Worm (Caenorhabditis elegans) whole organism, L4 larva: ENCODE measurements around the gene fil-1.

ENCODE experiments used
- D1046.2 ChIP-seq: fragments of 200-800 bp; sonication (Bioruptor generic); IDR thresholded peaks from 2 replicates; pipeline ENCODE4 v1.3.6; 2022; ENCODE audit warnings: missing genetic modification characterization, missing compliant biosample characterization
- F37D6.2 ChIP-seq: sonication (generic microtip); optimal IDR thresholded peaks from 2 replicates; lab custom pipeline; 2016; ENCODE audit warnings: mild to moderate bottlenecking, missing genetic modification characterization, missing compliant biosample characterization
- R02D3.7 ChIP-seq: fragments of 150-350 bp; sonication (generic microtip); optimal IDR thresholded peaks from 3 replicates; lab custom pipeline; 2014; ENCODE audit warnings: missing biosample characterization, missing genetic modification characterization
- T20F7.1 ChIP-seq: fragments of 200-800 bp; sonication (Bioruptor generic); optimal IDR thresholded peaks from 2 replicates; lab custom pipeline; 2018; ENCODE audit warnings: mild to moderate bottlenecking, missing genetic modification characterization, missing compliant biosample characterization
- Y48G9A.11 ChIP-seq: fragments of 200-800 bp; sonication (Bioruptor generic); IDR thresholded peaks from 2 replicates; pipeline ENCODE4 v1.3.6; 2022; ENCODE audit warnings: missing genetic modification reagents, missing genetic modification characterization, missing compliant biosample characterization
- ama-1 ChIP-seq: fragments of 150-350 bp; optimal IDR thresholded peaks from 2 replicates; lab custom pipeline; 2014; ENCODE audit warnings: inconsistent platforms, mixed read lengths
- ceh-28 ChIP-seq: fragments of 150-350 bp; optimal IDR thresholded peaks from 2 replicates; lab custom pipeline; 2014; ENCODE audit warnings: missing biosample characterization, missing genetic modification reagents, missing genetic modification characterization
- ctbp-1 ChIP-seq: fragments of 200-800 bp; sonication (Bioruptor generic); IDR thresholded peaks from 2 replicates; pipeline ENCODE4 v1.3.6; 2022; ENCODE audit warnings: missing genetic modification reagents, missing genetic modification characterization, missing compliant biosample characterization
- daf-12 ChIP-seq: fragments of 150-350 bp; optimal IDR thresholded peaks from 2 replicates; lab custom pipeline; 2014; ENCODE audit warnings: missing biosample characterization, missing genetic modification reagents, missing genetic modification characterization
- daf-16 ChIP-seq, 3 experiments: sonication (generic microtip); optimal IDR thresholded peaks; 2 replicates each; lab custom pipeline; 2016 to 2017; ENCODE audit warnings: missing genetic modification characterization in 3 of 3, missing genetic modification reagents in 3 of 3, mild to moderate bottlenecking in 2 of 3, missing compliant biosample characterization in 2 of 3, missing biosample characterization in 1 of 3, moderate library complexity in 1 of 3
- dmd-6 ChIP-seq: fragments of 200-800 bp; sonication (Bioruptor generic); IDR thresholded peaks from 2 replicates; pipeline ENCODE4 v1.3.6; 2022; ENCODE audit warnings: missing genetic modification reagents, missing genetic modification characterization, missing compliant biosample characterization
- dmd-9 ChIP-seq: fragments of 200-800 bp; sonication (Bioruptor generic); IDR thresholded peaks from 2 replicates; pipeline ENCODE4 v1.3.6; 2022; ENCODE audit warnings: missing genetic modification reagents, missing genetic modification characterization, missing compliant biosample characterization
- dpl-1 ChIP-seq: fragments of 150-350 bp; optimal IDR thresholded peaks from 2 replicates; lab custom pipeline; 2014; ENCODE audit warnings: missing biosample characterization, missing genetic modification reagents, missing genetic modification characterization
- dve-1 ChIP-seq: sonication (generic microtip); optimal IDR thresholded peaks from 2 replicates; lab custom pipeline; 2017; ENCODE audit warnings: antibody characterized with exemption, mild to moderate bottlenecking, missing genetic modification characterization, missing compliant biosample characterization; ENCODE audit not compliant: insufficient read depth
- hif-1 ChIP-seq, 2 experiments: sonication (generic microtip); optimal IDR thresholded peaks; 2 replicates each; lab custom pipeline; 2016 to 2017; ENCODE audit warnings: missing compliant biosample characterization in 2 of 2, missing genetic modification characterization in 2 of 2, missing genetic modification reagents in 2 of 2, missing genotype in 2 of 2, mild to moderate bottlenecking in 1 of 2
- lin-13 ChIP-seq: fragments of 150-350 bp; optimal IDR thresholded peaks from 2 replicates; lab custom pipeline; 2014; ENCODE audit warnings: missing biosample characterization, missing genetic modification reagents, missing genetic modification characterization
- lin-38 ChIP-seq: fragments of 200-800 bp; sonication (Bioruptor generic); IDR thresholded peaks from 2 replicates; pipeline ENCODE4 v1.3.6; 2022; ENCODE audit warnings: missing genetic modification reagents, missing genetic modification characterization, missing compliant biosample characterization
- lir-3 ChIP-seq: sonication (generic microtip); optimal IDR thresholded peaks from 2 replicates; lab custom pipeline; 2016; ENCODE audit warnings: mild to moderate bottlenecking, missing genetic modification characterization, missing compliant biosample characterization
- lsy-2 ChIP-seq, 2 experiments: fragments of 150-350 bp in 1 of 2; sonication (generic microtip) in 1 of 2; optimal IDR thresholded peaks; 2 replicates each; lab custom pipeline; 2014 to 2017; ENCODE audit warnings: missing biosample characterization in 2 of 2, missing genetic modification characterization in 2 of 2
- mdt-29 ChIP-seq: fragments of 200-800 bp; sonication (Bioruptor generic); IDR thresholded peaks from 2 replicates; pipeline ENCODE4 v1.3.6; 2022; ENCODE audit warnings: missing genetic modification reagents, missing genetic modification characterization, missing compliant biosample characterization
- mes-2 ChIP-seq: sonication (generic microtip); optimal IDR thresholded peaks from 2 replicates; lab custom pipeline; 2016; ENCODE audit warnings: missing genotype, mild to moderate bottlenecking, missing genetic modification characterization, missing compliant biosample characterization; ENCODE audit not compliant: poor library complexity, severe bottlenecking
- nhr-10 ChIP-seq: fragments of 150-350 bp; optimal IDR thresholded peaks from 2 replicates; lab custom pipeline; 2014; ENCODE audit warnings: missing biosample characterization, missing genetic modification characterization
- nhr-102 ChIP-seq: sonication (generic microtip); optimal IDR thresholded peaks from 2 replicates; lab custom pipeline; 2016; ENCODE audit warnings: mild to moderate bottlenecking, missing genetic modification characterization, moderate library complexity, missing compliant biosample characterization
- nhr-11 ChIP-seq: fragments of 150-350 bp; optimal IDR thresholded peaks from 2 replicates; lab custom pipeline; 2014; ENCODE audit warnings: missing biosample characterization, missing genetic modification characterization
- pqm-1 ChIP-seq: sonication (generic microtip); optimal IDR thresholded peaks from 2 replicates; lab custom pipeline; 2017; ENCODE audit warnings: missing biosample characterization, missing genetic modification characterization
- rbr-2 ChIP-seq: sonication (generic microtip); optimal IDR thresholded peaks from 2 replicates; lab custom pipeline; 2016; ENCODE audit warnings: missing genotype, missing genetic modification characterization, missing compliant biosample characterization
- snpc-1.2 ChIP-seq: fragments of 200-800 bp; sonication (Bioruptor generic); IDR thresholded peaks from 2 replicates; pipeline ENCODE4 v1.3.6; 2022; ENCODE audit warnings: missing genetic modification reagents, missing genetic modification characterization, missing compliant biosample characterization
- unc-62 ChIP-seq, 3 experiments: fragments of 150-350 bp in 1 of 3; sonication (generic microtip); optimal IDR thresholded peaks in 2 of 3; peaks in 1 of 3; 1 replicate in 1 of 3; 2 replicates in 2 of 3; lab custom pipeline; 2014 to 2017; ENCODE audit warnings: missing biosample characterization in 3 of 3, missing genetic modification characterization in 3 of 3, missing genetic modification reagents in 3 of 3, missing genotype in 1 of 3
- vab-7 ChIP-seq: fragments of 200-800 bp; sonication (Bioruptor generic); IDR thresholded peaks from 2 replicates; pipeline ENCODE4 v1.3.6; 2022; ENCODE audit warnings: missing genetic modification reagents, missing genetic modification characterization, missing compliant biosample characterization
- zag-1 ChIP-seq: fragments of 150-350 bp; optimal IDR thresholded peaks from 2 replicates; lab custom pipeline; 2014; ENCODE audit warnings: missing biosample characterization, missing genetic modification characterization
- ztf-11 ChIP-seq: fragments of 150-350 bp; optimal IDR thresholded peaks from 2 replicates; lab custom pipeline; 2014; ENCODE audit warnings: missing biosample characterization, missing genetic modification characterization

fil-1 gene

DNA sequence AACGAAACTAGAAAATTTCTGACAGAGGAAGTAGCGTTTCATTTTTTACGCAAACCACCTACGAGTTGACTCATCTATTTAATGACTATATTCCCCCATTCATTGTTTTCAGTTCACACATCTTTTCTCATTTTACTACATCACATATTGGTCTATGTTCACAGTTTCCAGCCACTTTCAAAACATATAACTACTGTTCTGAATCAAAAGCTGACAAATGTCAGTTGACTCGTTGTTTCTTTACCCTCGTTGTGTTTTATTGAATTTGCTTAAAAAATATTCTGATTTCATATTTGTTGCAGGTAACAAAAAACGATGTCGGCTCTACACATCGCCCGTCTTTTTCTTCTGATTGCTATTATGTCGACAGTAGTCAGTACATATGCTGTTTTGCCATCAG, 22.5 kb upstream of the fil-1 start, which contains the start of gene nlp-59:
nlp-59 (plus strand) TSS at position 301 of the 400 bp plus-strand sequence.
- TF ChIP-seq ceh-28 (tag; lab: Kevin White, UChicago), result no peak
- TF ChIP-seq hif-1 (tag; optimal IDR thresholded peaks at IDR 0.05; lab: Kevin White, UChicago), result no peak
- no peak for TF ChIP-seq daf-12
- no peak for TF ChIP-seq dmd-6 (GFP tag; lab: Robert Waterston, UW)

DNA sequence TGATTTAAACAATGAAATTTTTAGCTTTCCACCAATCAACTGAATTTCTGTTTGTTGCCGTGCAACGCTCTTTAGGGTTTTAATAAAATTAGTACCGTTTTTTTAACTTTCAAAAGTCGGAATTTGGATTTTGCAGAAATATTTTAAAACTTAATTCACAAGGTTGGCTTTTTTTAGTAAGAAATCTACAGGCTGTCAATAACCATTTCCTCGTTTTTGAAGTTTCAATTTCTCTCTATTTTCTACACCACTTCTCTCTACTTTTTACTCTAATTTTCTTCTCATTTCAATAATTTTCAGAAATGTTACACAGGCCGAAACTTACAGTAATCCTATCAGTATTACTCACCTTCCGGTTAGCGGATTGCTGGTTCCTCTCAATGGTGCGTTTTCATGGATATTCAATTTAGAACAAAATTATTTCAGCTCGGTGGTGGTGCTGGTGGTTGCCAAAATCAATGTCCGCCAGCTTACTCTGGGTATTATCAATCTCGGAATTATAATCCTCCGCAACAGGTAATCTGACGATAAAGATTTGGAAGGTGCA, 15.4 kb upstream of the fil-1 start, which contains the start of the genes grd-12 and F02D8.1:
grd-12 (plus strand) TSS at position 301 of the 547 bp plus-strand sequence.
F02D8.1 (minus strand) TSS at position 497 of the 547 bp plus-strand sequence.
- TF ChIP-seq ztf-11 (no peak), rbr-2 (tag; lab: Kevin White, UChicago) (no peak), nhr-11 (tag; lab: Kevin White, UChicago) (no peak), zag-1 (tag; lab: Kevin White, UChicago) (no peak), pqm-1 (tag; lab: Kevin White, UChicago) (no peak), daf-12 (no peak), lin-38 (no peak), ctbp-1 (GFP tag; lab: Robert Waterston, UW) (no peak), lsy-2 (tag; optimal IDR thresholded peaks at IDR 0.05; lab: Kevin White, UChicago) (no peak), nhr-10 (no peak), snpc-1.2 (GFP tag; lab: Robert Waterston, UW) (no peak), mdt-29 (GFP tag; lab: Robert Waterston, UW) (no peak)

DNA sequence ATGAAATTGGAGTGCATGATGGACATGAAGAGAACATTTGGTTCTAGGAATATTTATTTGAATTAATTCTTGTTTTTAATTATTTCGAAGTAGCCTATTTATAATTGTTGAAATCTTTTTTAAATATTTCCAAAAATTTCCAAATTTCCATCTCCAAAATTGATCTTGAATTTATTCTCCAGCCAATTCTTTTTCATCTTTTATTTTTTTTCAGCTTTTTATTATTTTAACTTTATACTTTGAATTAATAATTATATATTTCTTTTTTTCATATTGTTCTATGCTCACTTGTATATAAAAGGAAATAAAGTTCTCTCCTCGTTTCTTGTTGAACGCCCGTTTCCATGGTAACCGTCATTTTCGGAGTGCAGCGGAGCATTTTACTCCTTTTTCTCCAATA, 13.7 kb upstream of the fil-1 start, which contains the start of gene xbx-1:
xbx-1 (plus strand) TSS at position 301 of the 400 bp plus-strand sequence.
- no peak for TF ChIP-seq lir-3
- no peak for TF ChIP-seq nhr-10
- TF ChIP-seq nhr-102 (tag; lab: Kevin White, UChicago), result no peak
- no peak for TF ChIP-seq ztf-11
- no peak for TF ChIP-seq pqm-1 (tag; lab: Kevin White, UChicago)
- TF ChIP-seq F37D6.2 (tag; lab: Kevin White, UChicago), result no peak
- TF ChIP-seq lin-13 (GFP tag; lab: Kevin White, UChicago), result no peak
- no peak for TF ChIP-seq ama-1 (lab: Kevin White, UChicago)

DNA sequence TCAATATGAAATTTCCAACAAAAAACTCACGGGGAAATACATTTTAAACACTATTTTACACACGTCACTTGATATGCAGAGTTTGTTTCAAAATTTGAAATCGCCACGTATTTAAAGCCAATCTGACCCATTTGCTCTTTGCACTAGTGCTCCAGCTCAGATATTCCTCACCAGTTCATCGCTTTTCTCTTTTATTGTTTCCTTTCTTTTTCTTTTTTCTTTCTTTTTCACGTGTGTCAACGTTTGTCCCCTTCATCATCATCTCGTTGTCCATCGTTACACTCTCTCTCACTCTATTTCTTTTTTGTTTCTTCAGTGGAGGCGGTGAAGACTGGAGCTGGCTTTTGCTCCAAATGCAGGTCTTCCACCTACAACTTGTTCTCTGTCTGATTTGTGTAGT, 9.0 kb upstream of the fil-1 start, which contains the start of gene F02D8.4:
F02D8.4 (plus strand) TSS at position 301 of the 400 bp plus-strand sequence.
- TF ChIP-seq daf-16 (GFP tag; optimal IDR thresholded peaks at IDR 0.05; lab: Kevin White, UChicago) (no peak), daf-16 (tag; optimal IDR thresholded peaks at IDR 0.05; lab: Kevin White, UChicago) (no peak), unc-62 (GFP tag; optimal IDR thresholded peaks at IDR 0.05 in 1 of 2; lab: Kevin White, UChicago) (peak in 1 of 2 experiments; percentile 26), unc-62 (tag; optimal IDR thresholded peaks at IDR 0.05; lab: Kevin White, UChicago) (no peak)

DNA sequence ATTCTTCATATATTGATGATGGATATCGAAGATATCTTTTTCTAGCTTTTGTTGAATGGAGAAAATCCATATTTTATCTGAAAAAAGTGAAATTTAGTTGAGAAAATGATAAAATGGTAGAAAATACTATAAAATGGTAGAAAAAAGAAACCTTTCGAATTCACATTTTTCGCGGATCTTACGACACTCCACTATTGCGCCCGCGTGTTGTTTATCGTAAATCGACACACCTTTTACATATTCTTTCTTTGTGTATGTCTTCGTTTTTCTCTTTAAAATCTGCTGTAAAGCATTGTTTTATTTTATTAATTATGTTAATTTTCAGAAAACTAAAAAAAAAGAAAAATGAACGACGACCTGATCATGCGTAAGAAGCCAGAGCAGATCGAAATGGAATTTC, 2.8 kb upstream of the fil-1 start, which contains the start of the genes cdt-2 and T01C3.2:
cdt-2 (minus strand) TSS at position 284 of the 400 bp plus-strand sequence.
T01C3.2 (plus strand) TSS at position 326 of the 400 bp plus-strand sequence.
- TF ChIP-seq T20F7.1 (GFP tag; lab: Kevin White, UChicago) (peak; percentile 95), dmd-9 (GFP tag; lab: Robert Waterston, UW) (no peak), Y48G9A.11 (GFP tag; lab: Robert Waterston, UW) (peak; percentile 93), R02D3.7 (tag; lab: Kevin White, UChicago) (peak; percentile 70), lsy-2 (tag; optimal IDR thresholded peaks at IDR 0.05; lab: Kevin White, UChicago) (peak in 1 of 2 experiments; percentile 58), dpl-1 (GFP tag; lab: Kevin White, UChicago) (peak; percentile 83), mes-2 (tag; lab: Kevin White, UChicago) (peak; percentile 51), dve-1 (tag; lab: Kevin White, UChicago) (peak; percentile 31), vab-7 (GFP tag; lab: Robert Waterston, UW) (no peak), daf-16 (GFP tag; optimal IDR thresholded peaks at IDR 0.05; lab: Kevin White, UChicago) (no peak), daf-16 (tag; optimal IDR thresholded peaks at IDR 0.05; lab: Kevin White, UChicago) (peak; percentile 32), lin-38 (peak; percentile 48), D1046.2 (GFP tag; lab: Robert Waterston, UW) (no peak)
